Worm (Caenorhabditis elegans): ENCODE results near the gene F28B12.6.

F28B12.6 gene

ce11 chrII:5918149-5918697 lies 22.4 kb upstream of the F28B12.6 start, which contains the start of gene ptp-2 (continued):
- TF ChIP-seq nhr-102 (tag; optimal IDR thresholded peaks at IDR 0.05) (no peak), sdz-12 (GFP tag; optimal IDR thresholded peaks at IDR 0.05) (no peak), ceh-28 (tag; optimal IDR thresholded peaks at IDR 0.05) (no peak), ZK546.5 (tag; optimal IDR thresholded peaks at IDR 0.05) (no peak), snpc-4 (tag; optimal IDR thresholded peaks at IDR 0.05) (no peak), lim-7 (GFP tag; IDR thresholded peaks at IDR 0.05) (no peak), nhr-77 (tag; optimal IDR thresholded peaks at IDR 0.05) (no peak), mdl-1 (tag; optimal IDR thresholded peaks at IDR 0.05) (no peak), ama-1 (optimal IDR thresholded peaks at IDR 0.05) (peak; percentile 5), mxl-2 (GFP tag; conservative IDR thresholded peaks at IDR 0.05) (no peak), spr-1 (tag; optimal IDR thresholded peaks at IDR 0.05) (no peak), ceh-44 (GFP tag; IDR thresholded peaks at IDR 0.05) (no peak), nhr-42 (GFP tag; IDR thresholded peaks at IDR 0.05) (no peak), lin-1 (GFP tag; IDR thresholded peaks at IDR 0.05) (no peak), dpl-1 (GFP tag; optimal IDR thresholded peaks at IDR 0.05) (no peak), pha-4 (GFP tag; IDR thresholded peaks at IDR 0.05) (no peak), pha-4 (tag; optimal IDR thresholded peaks at IDR 0.05) (no peak), zip-11 (GFP tag; IDR thresholded peaks at IDR 0.05) (no peak), daf-8 (GFP tag; IDR thresholded peaks at IDR 0.05) (no peak), nhr-11 (tag; optimal IDR thresholded peaks at IDR 0.05) (no peak), ztf-11 (tag; optimal IDR thresholded peaks at IDR 0.05) (no peak), nhr-111 (GFP tag; optimal IDR thresholded peaks at IDR 0.05) (no peak), mdt-29 (GFP tag; IDR thresholded peaks at IDR 0.05) (no peak), dmd-6 (GFP tag; IDR thresholded peaks at IDR 0.05) (no peak), ctbp-1 (GFP tag; IDR thresholded peaks at IDR 0.05) (no peak), zfp-3 (GFP tag; conservative IDR thresholded peaks at IDR 0.05) (no peak), Y48G9A.11 (GFP tag; IDR thresholded peaks at IDR 0.05) (peak; percentile 93), nhr-237 (tag; optimal IDR thresholded peaks at IDR 0.05) (no peak), lir-3 (tag; optimal IDR thresholded peaks at IDR 0.05) (no peak), zip-2 (tag; optimal IDR thresholded peaks at IDR 0.05) (no peak), daf-12 (tag; optimal IDR thresholded peaks at IDR 0.05) (no peak), snpc-1.2 (GFP tag; IDR thresholded peaks at IDR 0.05) (no peak), fos-1 (tag; optimal IDR thresholded peaks at IDR 0.05) (no peak), vab-7 (GFP tag; IDR thresholded peaks at IDR 0.05) (no peak), nhr-76 (tag; optimal IDR thresholded peaks at IDR 0.05) (no peak), zfp-2 (tag; optimal IDR thresholded peaks at IDR 0.05) (no peak), T26A8.4 (GFP tag; IDR thresholded peaks at IDR 0.05) (no peak), unc-130 (GFP tag; optimal IDR thresholded peaks at IDR 0.05) (no peak), nhr-25 (tag; optimal IDR thresholded peaks at IDR 0.05; ENCODE audit: borderline replicate concordance, insufficient read depth) (no peak), zag-1 (tag; optimal IDR thresholded peaks at IDR 0.05) (no peak), gei-8 (GFP tag; optimal IDR thresholded peaks at IDR 0.05) (no peak), lin-29 (GFP tag; IDR thresholded peaks at IDR 0.05) (no peak), F10B5.3 (tag; optimal IDR thresholded peaks at IDR 0.05) (no peak), mxl-3 (GFP tag; optimal IDR thresholded peaks at IDR 0.05) (no peak), spr-3 (GFP tag; optimal IDR thresholded peaks at IDR 0.05) (no peak), rbr-2 (tag; optimal IDR thresholded peaks at IDR 0.05) (no peak), nhr-10 (tag; optimal IDR thresholded peaks at IDR 0.05) (no peak), ZK337.2 (GFP tag; IDR thresholded peaks at IDR 0.05) (no peak), mep-1 (tag; optimal IDR thresholded peaks at IDR 0.05) (peak; percentile 61), nhr-6 (tag; optimal IDR thresholded peaks at IDR 0.05) (no peak), unc-39 (tag; optimal IDR thresholded peaks at IDR 0.05) (no peak), skn-1 (tag; optimal IDR thresholded peaks at IDR 0.05) (no peak), F49E8.2 (tag; optimal IDR thresholded peaks at IDR 0.05; ENCODE audit: borderline replicate concordance) (no peak)
